Worm (Caenorhabditis elegans): Measurements from ENCODE around the gene nep-15.

- TF ChIP-seq snpc-4 (tag; optimal IDR thresholded peaks at IDR 0.05) (no peak), sup-37 (GFP tag; optimal IDR thresholded peaks at IDR 0.05) (no peak), ceh-90 (tag; optimal IDR thresholded peaks at IDR 0.05) (no peak), ztf-11 (tag; optimal IDR thresholded peaks at IDR 0.05) (no peak), fkh-10 (GFP tag; optimal IDR thresholded peaks at IDR 0.05) (no peak), unc-62 (GFP tag; optimal IDR thresholded peaks at IDR 0.05) (no peak), tlp-1 (tag; optimal IDR thresholded peaks at IDR 0.05) (no peak), blmp-1 (tag; optimal IDR thresholded peaks at IDR 0.05) (no peak), C04F5.9 (tag; optimal IDR thresholded peaks at IDR 0.05) (no peak), nhr-76 (tag; optimal IDR thresholded peaks at IDR 0.05) (no peak), mdl-1 (tag; optimal IDR thresholded peaks at IDR 0.05) (no peak), lin-13 (GFP tag; optimal IDR thresholded peaks at IDR 0.05) (no peak), snu-23 (GFP tag; optimal IDR thresholded peaks at IDR 0.05) (no peak), aly-2 (tag; optimal IDR thresholded peaks at IDR 0.05) (no peak)
These were observed 36.3 kb downstream of the nep-15 start, which contains the start of gene sulp-3 for ce11 chrX:8408267-8408666.
